Worm (Caenorhabditis elegans): ENCODE data around the gene pqn-74.

The pqn-74 gene

ce11 chrIV:13322429-13322828, 8.8 kb downstream of the pqn-74 start (continued):
- peak; percentile 33 for TF ChIP-seq blmp-1 (tag; optimal IDR thresholded peaks at IDR 0.05)
- TF ChIP-seq dpl-1 (GFP tag; optimal IDR thresholded peaks at IDR 0.05) = peak; percentile 35 to 48 (median 37)
- TF ChIP-seq jun-1 (tag; optimal IDR thresholded peaks at IDR 0.05) = peak; percentile 55
- TF ChIP-seq fkh-10 (GFP tag; optimal IDR thresholded peaks at IDR 0.05) = peak; percentile 18
- peak in 1 of 2 experiments; percentile 63 for TF ChIP-seq mdl-1 (tag; optimal IDR thresholded peaks at IDR 0.05)
- no peak for TF ChIP-seq nhr-76 (tag; optimal IDR thresholded peaks at IDR 0.05)
- TF ChIP-seq aha-1 (tag; optimal IDR thresholded peaks at IDR 0.05) = peak; percentile 31
- no peak for TF ChIP-seq ces-1 (GFP tag; optimal IDR thresholded peaks at IDR 0.05)
- TF ChIP-seq hlh-4 (tag; optimal IDR thresholded peaks at IDR 0.05) = no peak
- TF ChIP-seq alr-1 (tag; optimal IDR thresholded peaks at IDR 0.05; ENCODE audit: borderline replicate concordance) = no peak
- peak in 4 of 6 experiments; percentile 49 to 84 (median 70) for TF ChIP-seq elt-3 (tag; optimal IDR thresholded peaks at IDR 0.05)
- TF ChIP-seq ama-1 (optimal IDR thresholded peaks at IDR 0.05) = no peak
- no peak for TF ChIP-seq aly-2 (tag; optimal IDR thresholded peaks at IDR 0.05)
- TF ChIP-seq vab-15 (tag; optimal IDR thresholded peaks at IDR 0.05) = no peak
- no peak for TF ChIP-seq ets-5 (GFP tag; IDR thresholded peaks at IDR 0.05)
- TF ChIP-seq ceh-82 (tag; optimal IDR thresholded peaks at IDR 0.05) = peak in 2 of 3 experiments; percentile 44 to 71
- peak; percentile 96 for TF ChIP-seq nhr-71 (tag; optimal IDR thresholded peaks at IDR 0.05)
- TF ChIP-seq pax-3 (tag; optimal IDR thresholded peaks at IDR 0.05) = no peak
- TF ChIP-seq grh-1 (GFP tag; IDR thresholded peaks at IDR 0.05) = peak; percentile 35; the same call in 1 of the 2 replicates
- TF ChIP-seq unc-30 (tag; optimal IDR thresholded peaks at IDR 0.05) = no peak
- no peak for TF ChIP-seq Y116A8C.19 (tag; optimal IDR thresholded peaks at IDR 0.05; ENCODE audit: borderline replicate concordance)
- no peak for TF ChIP-seq lir-3 (tag; optimal IDR thresholded peaks at IDR 0.05; ENCODE audit: poor library complexity)
- peak; percentile 6 for TF ChIP-seq C16A3.4 (tag; optimal IDR thresholded peaks at IDR 0.05)
- peak; percentile 93 for TF ChIP-seq nhr-20 (tag; optimal IDR thresholded peaks at IDR 0.05)
- TF ChIP-seq sup-37 (GFP tag; optimal IDR thresholded peaks at IDR 0.05) = no peak
- TF ChIP-seq nhr-11 (tag; optimal IDR thresholded peaks at IDR 0.05) = peak; percentile 55
- no peak for TF ChIP-seq C34B4.2 (tag; optimal IDR thresholded peaks at IDR 0.05)
- no peak for TF ChIP-seq sptf-1 (tag; optimal IDR thresholded peaks at IDR 0.05)
- TF ChIP-seq zag-1 (tag; optimal IDR thresholded peaks at IDR 0.05) = no peak
- no peak for TF ChIP-seq mab-9 (GFP tag; IDR thresholded peaks at IDR 0.05)
- TF ChIP-seq lin-15B (tag; optimal IDR thresholded peaks at IDR 0.05) = peak; percentile 2

ce11 chrIV:13319886-13320650, 11.1 kb downstream of the pqn-74 start:
- TF ChIP-seq irx-1 (tag; optimal IDR thresholded peaks at IDR 0.05) = no peak

- TF ChIP-seq lin-13 (GFP tag; optimal IDR thresholded peaks at IDR 0.05) (no peak), hpl-2 (GFP tag; optimal IDR thresholded peaks at IDR 0.05) (no peak), fkh-4 (tag; optimal IDR thresholded peaks at IDR 0.05; ENCODE audit: borderline replicate concordance) (no peak), ceh-90 (tag; optimal IDR thresholded peaks at IDR 0.05) (no peak), unc-62 (GFP tag; optimal IDR thresholded peaks at IDR 0.05) (no peak), nhr-84 (tag; optimal IDR thresholded peaks at IDR 0.05) (no peak), isw-1 (GFP tag; IDR thresholded peaks at IDR 0.05) (no peak), hlh-17 (GFP tag; optimal IDR thresholded peaks at IDR 0.05; ENCODE audit: borderline replicate concordance) (no peak), tlp-1 (tag; optimal IDR thresholded peaks at IDR 0.05) (no peak), mdl-1 (tag; optimal IDR thresholded peaks at IDR 0.05) (peak in 1 of 2 experiments; percentile 12), lin-14 (GFP tag; optimal IDR thresholded peaks at IDR 0.05) (peak; percentile 34), C04F5.9 (tag; optimal IDR thresholded peaks at IDR 0.05) (no peak), unc-30 (tag; optimal IDR thresholded peaks at IDR 0.05) (no peak), nhr-85 (tag) (peak; percentile 58), sup-37 (GFP tag; optimal IDR thresholded peaks at IDR 0.05) (no peak), unc-130 (tag; optimal IDR thresholded peaks at IDR 0.05) (no peak), pag-3 (tag; optimal IDR thresholded peaks at IDR 0.05; ENCODE audit: borderline replicate concordance, insufficient read depth) (no peak), fkh-8 (tag; optimal IDR thresholded peaks at IDR 0.05) (no peak), sox-4 (tag; optimal IDR thresholded peaks at IDR 0.05) (no peak), C16A3.4 (tag; optimal IDR thresholded peaks at IDR 0.05) (no peak), lsy-2 (tag; optimal IDR thresholded peaks at IDR 0.05) (no peak), C34B4.2 (tag; optimal IDR thresholded peaks at IDR 0.05) (no peak), egl-13 (tag; optimal IDR thresholded peaks at IDR 0.05) (no peak)
Observed at ce11 chrIV:13318773-13319172, 12.4 kb downstream of the pqn-74 start.

Data from whole organism, L1 larva.